Worm (Caenorhabditis elegans) whole organism, L1 larva: ENCODE results near the gene Y45F10B.59.
"Not testable (repeated sequence)": the region's sequence is repeated elsewhere in the genome, so short reads cannot be mapped to it uniquely, and the experiment has no call there.

Experiments used
- C04F5.9 ChIP-seq: sonication (generic microtip); optimal IDR thresholded peaks from 2 replicates; lab custom pipeline; 2016; ENCODE audit warnings: missing genetic modification characterization, missing compliant biosample characterization
- C16A3.4 ChIP-seq: fragments of 150-350 bp; optimal IDR thresholded peaks from 2 replicates; lab custom pipeline; 2014; ENCODE audit warnings: missing biosample characterization, missing genetic modification characterization
- F16B12.6 ChIP-seq: fragments of 150-350 bp; optimal IDR thresholded peaks from 2 replicates; lab custom pipeline; 2014; ENCODE audit warnings: missing biosample characterization, missing genetic modification characterization
- aly-2 ChIP-seq: fragments of 150-350 bp; optimal IDR thresholded peaks from 2 replicates; lab custom pipeline; 2014; ENCODE audit warnings: missing biosample characterization, missing genetic modification characterization
- ceh-63 ChIP-seq: fragments of 200-800 bp; sonication (Bioruptor generic); optimal IDR thresholded peaks from 2 replicates; lab custom pipeline; 2018; ENCODE audit warnings: mild to moderate bottlenecking, missing genetic modification characterization, missing compliant biosample characterization
- ceh-8 ChIP-seq: fragments of 200-800 bp; sonication (Bioruptor generic); optimal IDR thresholded peaks from 2 replicates; lab custom pipeline; 2018; ENCODE audit warnings: mild to moderate bottlenecking, missing genetic modification characterization, moderate library complexity, missing compliant biosample characterization
- ces-1 ChIP-seq: fragments of 150-350 bp; optimal IDR thresholded peaks from 2 replicates; lab custom pipeline; 2014; ENCODE audit warnings: missing biosample characterization, missing genetic modification reagents, missing genetic modification characterization
- dpl-1 ChIP-seq, 3 experiments: fragments of 150-350 bp in 2 of 3; sonication (generic microtip) in 1 of 3; optimal IDR thresholded peaks; 2 replicates each; lab custom pipeline; 2014 to 2017; ENCODE audit warnings: missing biosample characterization in 3 of 3, missing genetic modification characterization in 3 of 3, missing genetic modification reagents in 3 of 3
- efl-1 ChIP-seq, 4 experiments: fragments of 150-350 bp; optimal IDR thresholded peaks in 3 of 4; peaks in 1 of 4; 1 replicate in 1 of 4; 2 replicates in 3 of 4; lab custom pipeline; 2014; ENCODE audit warnings: missing biosample characterization in 2 of 4, missing genetic modification characterization in 2 of 4, missing genetic modification reagents in 2 of 4
- egl-27 ChIP-seq, 2 experiments: fragments of 150-350 bp in 1 of 2; sonication (generic microtip); optimal IDR thresholded peaks; 3 replicates each; lab custom pipeline; 2017 to 2018; ENCODE audit warnings: missing biosample characterization in 2 of 2, missing genetic modification characterization in 2 of 2, missing genetic modification reagents in 2 of 2
- fkh-10 ChIP-seq: sonication (generic microtip); optimal IDR thresholded peaks from 2 replicates; lab custom pipeline; 2017; ENCODE audit warnings: missing biosample characterization, missing genetic modification reagents, missing genetic modification characterization
- fkh-4 ChIP-seq: sonication (generic microtip); optimal IDR thresholded peaks from 2 replicates; lab custom pipeline; 2016; ENCODE audit warnings: missing compliant biosample characterization, missing genetic modification characterization, borderline replicate concordance
- fkh-8 ChIP-seq: sonication (generic microtip); optimal IDR thresholded peaks from 2 replicates; lab custom pipeline; 2016; ENCODE audit warnings: mild to moderate bottlenecking, missing genetic modification characterization, missing compliant biosample characterization
- hlh-4 ChIP-seq: sonication (generic microtip); optimal IDR thresholded peaks from 2 replicates; lab custom pipeline; 2016; ENCODE audit warnings: mild to moderate bottlenecking, missing genetic modification characterization, missing compliant biosample characterization
- isw-1 ChIP-seq: fragments of 200-800 bp; sonication (Bioruptor generic); IDR thresholded peaks from 2 replicates; pipeline ENCODE4 v1.3.6; 2022; ENCODE audit warnings: missing genetic modification characterization, missing compliant biosample characterization
- lin-14 ChIP-seq: fragments of 200-800 bp; sonication (Bioruptor generic); optimal IDR thresholded peaks from 2 replicates; lab custom pipeline; 2018; ENCODE audit warnings: mild to moderate bottlenecking, missing genetic modification characterization, moderate library complexity, missing compliant biosample characterization
- lir-3 ChIP-seq: sonication (generic microtip); optimal IDR thresholded peaks from 2 replicates; lab custom pipeline; 2016; ENCODE audit warnings: mild to moderate bottlenecking, missing genetic modification characterization, moderate library complexity, missing compliant biosample characterization; ENCODE audit not compliant: poor library complexity
- lsy-2 ChIP-seq, 2 experiments: fragments of 150-350 bp; optimal IDR thresholded peaks; 2 replicates each; lab custom pipeline; 2014; ENCODE audit warnings: missing biosample characterization in 2 of 2, missing genetic modification characterization in 2 of 2
- mep-1 ChIP-seq: fragments of 150-350 bp; optimal IDR thresholded peaks from 2 replicates; lab custom pipeline; 2014; ENCODE audit warnings: missing biosample characterization, missing genetic modification characterization
- nhr-11 ChIP-seq: fragments of 150-350 bp; optimal IDR thresholded peaks from 2 replicates; lab custom pipeline; 2014; ENCODE audit warnings: missing biosample characterization, missing genetic modification characterization
- nhr-19 ChIP-seq: fragments of 200-800 bp; sonication (Bioruptor generic); conservative IDR thresholded peaks from 2 replicates; pipeline ENCODE4 v1.3.6; 2022; ENCODE audit warnings: missing genetic modification characterization, missing compliant biosample characterization
- nhr-237 ChIP-seq: fragments of 150-350 bp; optimal IDR thresholded peaks from 2 replicates; lab custom pipeline; 2014; ENCODE audit warnings: missing biosample characterization, missing genetic modification characterization
- nhr-47 ChIP-seq: sonication (generic microtip); optimal IDR thresholded peaks from 2 replicates; lab custom pipeline; 2016; ENCODE audit warnings: mild to moderate bottlenecking, missing genetic modification characterization, moderate library complexity, missing compliant biosample characterization
- nhr-76 ChIP-seq: sonication (generic microtip); optimal IDR thresholded peaks from 2 replicates; lab custom pipeline; 2017; ENCODE audit warnings: missing biosample characterization, missing genetic modification characterization
- nhr-85 ChIP-seq: sonication (generic microtip); peaks from one replicate; lab custom pipeline; 2016; ENCODE audit warnings: missing genetic modification characterization, inconsistent platforms, missing compliant biosample characterization
- nhr-90 ChIP-seq: sonication (generic microtip); optimal IDR thresholded peaks from 2 replicates; lab custom pipeline; 2016; ENCODE audit warnings: mild to moderate bottlenecking, missing genetic modification characterization, missing compliant biosample characterization; ENCODE audit not compliant: poor library complexity
- pax-3 ChIP-seq: fragments of 200-800 bp; sonication (Bioruptor generic); optimal IDR thresholded peaks from 2 replicates; lab custom pipeline; 2018; ENCODE audit warnings: mild to moderate bottlenecking, missing genetic modification characterization, moderate library complexity, missing compliant biosample characterization
- skn-1 ChIP-seq: fragments of 150-350 bp; optimal IDR thresholded peaks from 2 replicates; lab custom pipeline; 2014; ENCODE audit warnings: missing biosample characterization, missing genetic modification characterization
- snu-23 ChIP-seq: sonication (generic microtip); optimal IDR thresholded peaks from 2 replicates; lab custom pipeline; 2016; ENCODE audit warnings: missing genetic modification characterization, missing compliant biosample characterization
- sptf-1 ChIP-seq: fragments of 150-350 bp; optimal IDR thresholded peaks from 2 replicates; lab custom pipeline; 2014; ENCODE audit warnings: missing biosample characterization, missing genetic modification characterization
- sup-37 ChIP-seq: fragments of 200-800 bp; sonication (Bioruptor generic); optimal IDR thresholded peaks from 2 replicates; lab custom pipeline; 2018; ENCODE audit warnings: mild to moderate bottlenecking, missing genetic modification characterization, missing compliant biosample characterization
- unc-130 ChIP-seq: fragments of 150-350 bp; optimal IDR thresholded peaks from 2 replicates; lab custom pipeline; 2017; ENCODE audit warnings: missing biosample characterization, missing genetic modification characterization, inconsistent platforms
- unc-30 ChIP-seq: sonication (generic microtip); optimal IDR thresholded peaks from 2 replicates; lab custom pipeline; 2017; ENCODE audit warnings: missing biosample characterization, missing genetic modification characterization
- unc-62 ChIP-seq: fragments of 150-350 bp; optimal IDR thresholded peaks from 2 replicates; lab custom pipeline; 2014; ENCODE audit warnings: missing biosample characterization, missing genetic modification reagents, missing genetic modification characterization
- unc-98 ChIP-seq: fragments of 200-800 bp; sonication (Bioruptor generic); IDR thresholded peaks from 2 replicates; pipeline ENCODE4 v1.3.6; 2022; ENCODE audit warnings: missing genetic modification characterization, missing compliant biosample characterization
- xbp-1 ChIP-seq: sonication (generic microtip); optimal IDR thresholded peaks from 2 replicates; lab custom pipeline; 2016; ENCODE audit warnings: missing genetic modification characterization, missing compliant biosample characterization
- zip-4 ChIP-seq: fragments of 200-800 bp; sonication (Bioruptor generic); optimal IDR thresholded peaks from 2 replicates; lab custom pipeline; 2018; ENCODE audit warnings: mild to moderate bottlenecking, missing genetic modification characterization, moderate library complexity, missing compliant biosample characterization

The Y45F10B.59 gene

DNA sequence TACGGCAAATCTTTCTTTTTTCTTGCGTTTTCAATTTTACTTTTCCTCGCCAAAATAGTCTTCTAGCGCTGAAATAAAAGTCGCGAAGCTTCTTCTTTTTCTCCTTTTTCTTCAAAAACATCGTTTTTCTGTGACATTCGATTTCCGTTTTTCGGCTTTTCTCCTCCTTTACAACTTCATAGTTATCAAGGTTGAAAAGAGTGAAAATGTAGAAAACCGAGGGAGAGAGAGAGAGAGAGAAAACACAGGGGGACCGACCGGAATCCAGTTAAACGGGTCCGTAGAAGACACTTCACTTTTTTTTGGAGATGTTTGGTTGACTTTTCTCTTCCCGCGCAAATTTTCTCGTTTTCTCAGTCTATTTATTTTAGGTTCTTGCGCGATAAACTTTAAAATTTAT, 38.1 kb upstream of the Y45F10B.59 start:
- TF ChIP-seq fkh-10 (GFP tag; lab: Kevin White, UChicago) (peak; percentile 80), lin-14 (GFP tag; lab: Kevin White, UChicago) (peak; percentile 49), unc-130 (no peak)

DNA sequence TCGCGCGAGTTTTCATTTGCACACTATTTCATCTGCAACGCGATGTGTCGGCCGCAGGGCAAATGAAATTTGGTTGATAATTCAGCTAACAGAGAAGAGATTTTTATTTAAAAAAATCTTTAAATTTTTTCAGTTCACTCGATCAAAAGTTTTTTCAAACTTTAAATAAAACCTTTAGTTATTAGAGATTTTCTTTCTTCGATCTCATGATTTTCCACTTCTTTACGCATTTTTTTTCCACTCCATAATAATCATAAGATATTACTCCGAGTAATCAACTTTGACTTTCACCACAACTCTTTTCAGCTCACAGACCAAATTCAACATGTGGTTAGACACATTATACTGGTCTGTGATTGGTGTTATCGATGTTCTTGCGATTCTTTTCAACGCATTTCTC, 27.7 kb upstream of the Y45F10B.59 start, which contains the start of gene srd-10:
Gene srd-10, plus strand, starts transcription at position 301 of the 400 bp plus-strand sequence.
- TF ChIP-seq unc-30 (tag; lab: Kevin White, UChicago), result no peak
- TF ChIP-seq nhr-90 (tag; lab: Kevin White, UChicago), result no peak
- TF ChIP-seq lsy-2 (tag; optimal IDR thresholded peaks at IDR 0.05; lab: Kevin White, UChicago), result no peak
- TF ChIP-seq nhr-76 (tag; lab: Kevin White, UChicago), result no peak
- TF ChIP-seq skn-1 (tag; lab: Kevin White, UChicago), result no peak
- no peak for TF ChIP-seq hlh-4 (tag; lab: Kevin White, UChicago)
- TF ChIP-seq sup-37 (GFP tag; lab: Kevin White, UChicago), result no peak
- TF ChIP-seq nhr-85 (tag; lab: Kevin White, UChicago), result peak; percentile 24
- TF ChIP-seq, all 84 proteins: peak for 1

DNA sequence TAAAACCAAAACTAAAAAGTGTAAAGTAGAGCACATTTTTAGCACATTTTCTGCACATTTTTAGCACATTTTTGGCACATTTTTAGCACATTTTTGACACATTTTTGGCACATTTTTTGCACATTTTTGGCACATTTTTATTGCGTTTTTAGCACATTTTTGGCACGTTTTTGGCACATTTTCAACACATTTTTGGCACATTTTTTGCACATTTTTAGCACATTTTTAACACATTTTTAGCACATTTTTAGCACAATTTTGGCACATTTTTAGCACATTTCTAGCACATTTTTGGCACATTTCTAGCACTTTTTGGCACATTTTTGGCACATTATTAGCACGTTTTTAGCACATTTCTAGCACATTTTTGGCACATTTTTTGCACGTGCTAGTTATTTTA, 26.7 kb upstream of the Y45F10B.59 start:
- TF ChIP-seq efl-1 (optimal IDR thresholded peaks at IDR 0.05; lab: Kevin White, UChicago) (no peak), efl-1 (GFP tag; optimal IDR thresholded peaks at IDR 0.05 in 1 of 2; lab: Kevin White, UChicago) (no peak), nhr-76 (tag; lab: Kevin White, UChicago) (no peak), aly-2 (no peak)

DNA sequence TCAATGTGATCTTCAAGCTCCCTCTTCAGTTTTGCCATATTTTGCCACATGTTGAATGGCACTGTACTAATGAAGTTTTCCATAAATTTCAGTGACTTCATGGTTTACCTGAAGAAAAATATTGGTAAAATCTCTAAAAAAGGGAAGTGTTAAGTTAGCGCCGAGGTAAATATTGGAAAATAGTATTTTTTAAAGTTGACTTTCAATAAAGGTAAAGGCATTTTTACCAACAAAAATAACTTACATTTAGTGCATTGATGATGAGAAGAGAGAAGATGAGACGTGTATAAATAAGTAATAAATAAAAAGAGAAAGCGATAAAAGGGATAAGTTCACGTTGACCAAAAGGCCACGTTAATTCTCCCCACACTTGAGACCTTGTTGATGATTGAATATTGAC, 24.2 kb upstream of the Y45F10B.59 start, which contains the start of gene Y45F10B.8:
Gene Y45F10B.8, minus strand, starts transcription at position 101 of the 400 bp plus-strand sequence.
- not testable (repeated sequence) for TF ChIP-seq ces-1; pax-3 (tag; lab: Kevin White, UChicago); lir-3 (tag; lab: Kevin White, UChicago)

DNA sequence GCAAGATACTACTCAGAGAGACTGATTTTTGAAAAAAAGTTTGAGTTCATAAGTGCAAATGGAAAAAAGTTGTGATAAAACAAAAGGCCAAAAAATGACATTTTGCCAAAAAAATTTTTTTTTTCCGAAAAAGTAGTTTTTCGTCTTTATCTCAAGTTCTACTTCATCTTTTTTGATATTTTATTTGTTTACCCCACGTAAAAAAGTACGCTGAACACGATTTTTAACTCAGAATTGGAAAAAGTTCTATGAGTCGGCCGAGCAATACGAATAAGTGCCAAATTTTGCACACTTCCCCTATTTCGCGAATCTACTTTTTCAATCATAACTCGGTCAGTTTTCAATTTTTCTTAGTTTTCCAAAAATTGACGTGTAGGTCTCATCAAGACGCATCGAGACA, 23.5 kb upstream of the Y45F10B.59 start, which contains the start of gene sru-16:
Gene sru-16, plus strand, starts transcription at position 301 of the 400 bp plus-strand sequence.
- not testable (repeated sequence) for TF ChIP-seq snu-23 (GFP tag; lab: Kevin White, UChicago); xbp-1 (tag; lab: Kevin White, UChicago); F16B12.6 (tag; lab: Kevin White, UChicago)
- TF ChIP-seq, all 84 proteins: peak for 0; not testable (repeated sequence) for 84

DNA sequence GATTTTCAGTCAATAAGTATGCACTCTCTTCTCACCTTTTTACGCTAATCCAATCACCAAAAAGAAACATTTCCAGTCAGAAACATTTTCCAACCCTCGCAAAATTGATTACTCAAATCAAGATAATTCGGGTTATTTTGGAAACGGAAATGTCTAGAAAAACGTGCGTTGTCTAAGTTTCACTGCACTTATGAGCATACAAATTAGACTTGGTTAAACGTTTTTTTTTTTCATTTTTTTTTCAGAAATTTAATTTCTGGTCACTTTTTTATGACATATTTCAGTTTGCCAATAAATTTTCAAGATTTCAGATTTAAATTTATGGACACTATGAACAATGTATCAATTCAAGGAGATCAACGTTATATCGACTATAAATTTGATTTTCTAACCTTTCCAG, 19.5 kb upstream of the Y45F10B.59 start, which contains the start of gene sru-12:
Gene sru-12, plus strand, starts transcription at position 301 of the 400 bp plus-strand sequence.
- TF ChIP-seq ceh-63 (GFP tag; lab: Kevin White, UChicago), result no peak
- TF ChIP-seq xbp-1 (tag; lab: Kevin White, UChicago), result no peak
- TF ChIP-seq mep-1 (tag; lab: Kevin White, UChicago), result no peak
- TF ChIP-seq nhr-76 (tag; lab: Kevin White, UChicago), result no peak
- TF ChIP-seq sptf-1 (tag; lab: Kevin White, UChicago), result no peak
- TF ChIP-seq fkh-4, result no peak
- TF ChIP-seq dpl-1 (GFP tag; optimal IDR thresholded peaks at IDR 0.05; lab: Kevin White, UChicago), result no peak
- no peak for TF ChIP-seq C04F5.9 (tag; lab: Kevin White, UChicago)
- TF ChIP-seq lir-3 (tag; lab: Kevin White, UChicago), result no peak
- no peak for TF ChIP-seq ces-1
- no peak for TF ChIP-seq zip-4 (GFP tag; lab: Kevin White, UChicago)
- TF ChIP-seq, all 84 proteins: peak for 0

DNA sequence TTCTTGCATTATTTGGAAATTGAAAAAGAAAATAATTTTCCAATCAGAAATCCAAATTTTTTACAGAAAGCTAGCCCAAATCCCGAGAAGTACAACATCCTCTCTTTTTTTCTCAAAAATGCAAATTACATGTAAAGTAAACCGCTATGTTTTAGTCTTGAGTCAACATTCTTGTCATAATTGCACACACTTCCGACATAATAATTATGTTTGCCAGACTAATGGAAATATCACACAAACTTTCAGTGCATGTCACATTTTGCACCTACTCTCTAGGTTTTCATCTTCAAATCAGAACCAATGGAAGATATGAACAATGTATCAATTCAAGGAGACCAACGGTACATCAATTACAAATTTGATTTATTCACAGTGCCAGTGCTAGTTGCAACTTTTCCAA, 17.8 kb upstream of the Y45F10B.59 start, which contains the start of gene sru-11:
Gene sru-11, plus strand, starts transcription at position 301 of the 400 bp plus-strand sequence.
- no peak for TF ChIP-seq C04F5.9 (tag; lab: Kevin White, UChicago)
- no peak for TF ChIP-seq C16A3.4 (tag; lab: Kevin White, UChicago)
- TF ChIP-seq nhr-11 (tag; lab: Kevin White, UChicago), result no peak
- TF ChIP-seq isw-1 (GFP tag; lab: Robert Waterston, UW), result no peak
- no peak for TF ChIP-seq pax-3 (tag; lab: Kevin White, UChicago)
- no peak for TF ChIP-seq ceh-8 (GFP tag; lab: Kevin White, UChicago)
- no peak for TF ChIP-seq snu-23 (GFP tag; lab: Kevin White, UChicago)
- TF ChIP-seq unc-62 (GFP tag; lab: Kevin White, UChicago), result no peak
- no peak for TF ChIP-seq nhr-19
- TF ChIP-seq xbp-1 (tag; lab: Kevin White, UChicago), result no peak
- TF ChIP-seq mep-1 (tag; lab: Kevin White, UChicago), result no peak
- no peak for TF ChIP-seq fkh-8 (tag; lab: Kevin White, UChicago)
- no peak for TF ChIP-seq nhr-237 (tag; lab: Kevin White, UChicago)
- no peak for TF ChIP-seq nhr-47
- TF ChIP-seq unc-98 (GFP tag; lab: Robert Waterston, UW), result no peak
- TF ChIP-seq egl-27 (tag; optimal IDR thresholded peaks at IDR 0.05; lab: Kevin White, UChicago), result no peak
